Worm (Caenorhabditis elegans) whole organism, young adult: Measurements from ENCODE around the gene cysl-1.

Experiments
- F33H1.4 ChIP-seq: fragments of 200-800 bp; sonication (Bioruptor generic); IDR thresholded peaks from 2 replicates; pipeline ENCODE4 v1.3.6; 2022; ENCODE audit warnings: missing genetic modification reagents, missing genetic modification characterization, missing compliant biosample characterization
- F49E8.2 ChIP-seq: sonication (generic microtip); optimal IDR thresholded peaks from 3 replicates; lab custom pipeline; 2017; ENCODE audit warnings: missing genetic modification characterization, mild to moderate bottlenecking, missing compliant biosample characterization, antibody characterized with exemption, moderate library complexity; ENCODE audit not compliant: insufficient read depth
- F57C9.4 ChIP-seq: sonication (generic microtip); optimal IDR thresholded peaks from 2 replicates; lab custom pipeline; 2017; ENCODE audit warnings: mild to moderate bottlenecking, missing genetic modification characterization, missing compliant biosample characterization
- K12H6.12 ChIP-seq: fragments of 200-800 bp; sonication (Bioruptor generic); optimal IDR thresholded peaks from 2 replicates; lab custom pipeline; 2018; ENCODE audit warnings: mild to moderate bottlenecking, missing genetic modification characterization, missing compliant biosample characterization
- Y53G8AR.9 ChIP-seq: fragments of 200-800 bp; sonication (Bioruptor generic); conservative IDR thresholded peaks from 2 replicates; pipeline ENCODE4 v1.3.6; 2022; ENCODE audit warnings: missing genetic modification reagents, missing genetic modification characterization, missing compliant biosample characterization
- Y67H2A.10 ChIP-seq: fragments of 200-800 bp; sonication (Bioruptor generic); conservative IDR thresholded peaks from 2 replicates; pipeline ENCODE4 v1.3.6; 2022; ENCODE audit warnings: missing genetic modification reagents, missing genetic modification characterization, missing compliant biosample characterization
- aptf-3 ChIP-seq: fragments of 200-800 bp; sonication (Bioruptor generic); IDR thresholded peaks from 2 replicates; pipeline ENCODE4 v1.3.6; 2022; ENCODE audit warnings: missing genetic modification characterization, missing compliant biosample characterization
- athp-1 ChIP-seq: sonication (generic microtip); optimal IDR thresholded peaks from 2 replicates; lab custom pipeline; 2017; ENCODE audit warnings: mild to moderate bottlenecking, missing genetic modification characterization, missing compliant biosample characterization
- attf-3 ChIP-seq: fragments of 200-800 bp; sonication (Bioruptor generic); conservative IDR thresholded peaks from 2 replicates; pipeline ENCODE4 v1.3.6; 2022; ENCODE audit warnings: missing genetic modification reagents, missing genetic modification characterization, missing compliant biosample characterization
- bed-1 ChIP-seq: fragments of 200-800 bp; sonication (Bioruptor generic); IDR thresholded peaks from 2 replicates; pipeline ENCODE4 v1.3.6; 2022; ENCODE audit warnings: missing genetic modification reagents, missing genetic modification characterization, missing compliant biosample characterization
- bed-2 ChIP-seq: fragments of 200-800 bp; sonication (Bioruptor generic); IDR thresholded peaks from 2 replicates; pipeline ENCODE4 v1.3.6; 2022; ENCODE audit warnings: missing genetic modification reagents, missing genetic modification characterization, missing compliant biosample characterization
- ceh-100 ChIP-seq: fragments of 200-800 bp; sonication (Bioruptor generic); IDR thresholded peaks from 2 replicates; pipeline ENCODE4 v1.3.6; 2022; ENCODE audit warnings: missing genetic modification reagents, missing genetic modification characterization, missing compliant biosample characterization
- fkh-3 ChIP-seq: sonication (generic microtip); optimal IDR thresholded peaks from 2 replicates; lab custom pipeline; 2016; ENCODE audit warnings: mild to moderate bottlenecking, missing genetic modification characterization, missing compliant biosample characterization
- gei-17 ChIP-seq: fragments of 200-800 bp; sonication (Bioruptor generic); optimal IDR thresholded peaks from 2 replicates; lab custom pipeline; 2018; ENCODE audit warnings: mild to moderate bottlenecking, missing genetic modification characterization, missing compliant biosample characterization
- hmg-20 ChIP-seq: fragments of 200-800 bp; sonication (Bioruptor generic); IDR thresholded peaks from 2 replicates; pipeline ENCODE4 v1.3.6; 2022; ENCODE audit warnings: missing genetic modification reagents, missing genetic modification characterization, missing compliant biosample characterization
- hsf-1 ChIP-seq: fragments of 200-800 bp; sonication (Bioruptor generic); IDR thresholded peaks from 2 replicates; pipeline ENCODE4 v1.3.6; 2022; ENCODE audit warnings: missing genetic modification reagents, missing genetic modification characterization, missing compliant biosample characterization
- lag-1 ChIP-seq: fragments of 200-800 bp; sonication (Bioruptor generic); IDR thresholded peaks from 2 replicates; pipeline ENCODE4 v1.3.6; 2022; ENCODE audit warnings: missing genetic modification reagents, missing genetic modification characterization, missing compliant biosample characterization
- let-526 ChIP-seq: fragments of 200-800 bp; sonication (Bioruptor generic); IDR thresholded peaks from 2 replicates; pipeline ENCODE4 v1.3.6; 2022; ENCODE audit warnings: missing genetic modification reagents, missing genetic modification characterization, missing compliant biosample characterization
- let-607 ChIP-seq, 2 experiments: fragments of 200-800 bp in 1 of 2; sonication (Bioruptor generic) in 1 of 2; sonication (generic microtip) in 1 of 2; optimal IDR thresholded peaks; 2 replicates each; lab custom pipeline; 2016 to 2018; ENCODE audit warnings: mild to moderate bottlenecking in 2 of 2, missing compliant biosample characterization in 2 of 2, missing genetic modification characterization in 2 of 2, moderate library complexity in 2 of 2, missing genotype in 1 of 2
- lin-26 ChIP-seq: fragments of 200-800 bp; sonication (Bioruptor generic); IDR thresholded peaks from 2 replicates; pipeline ENCODE4 v1.3.6; 2022; ENCODE audit warnings: missing genetic modification reagents, missing genetic modification characterization, missing compliant biosample characterization
- lsy-27 ChIP-seq: sonication (generic microtip); optimal IDR thresholded peaks from 2 replicates; lab custom pipeline; 2017; ENCODE audit warnings: missing genetic modification characterization, mild to moderate bottlenecking, missing compliant biosample characterization, antibody characterized with exemption, missing genotype, borderline replicate concordance; ENCODE audit not compliant: insufficient read depth
- nhr-120 ChIP-seq: fragments of 200-800 bp; sonication (Bioruptor generic); IDR thresholded peaks from 2 replicates; pipeline ENCODE4 v1.3.6; 2022; ENCODE audit warnings: missing genetic modification characterization, missing compliant biosample characterization
- nhr-179 ChIP-seq: sonication (generic microtip); optimal IDR thresholded peaks from 2 replicates; lab custom pipeline; 2016; ENCODE audit warnings: mild to moderate bottlenecking, missing genetic modification characterization, missing compliant biosample characterization
- nhr-27 ChIP-seq: fragments of 200-800 bp; sonication (Bioruptor generic); optimal IDR thresholded peaks from 2 replicates; lab custom pipeline; 2018; ENCODE audit warnings: mild to moderate bottlenecking, missing genetic modification characterization, moderate library complexity, missing compliant biosample characterization
- rcor-1 ChIP-seq: fragments of 200-800 bp; sonication (Bioruptor generic); IDR thresholded peaks from 2 replicates; pipeline ENCODE4 v1.3.6; 2022; ENCODE audit warnings: missing genetic modification reagents, missing genetic modification characterization, missing compliant biosample characterization
- snpc-4 ChIP-seq, 5 experiments: fragments of 150-350 bp in 1 of 5; sonication (generic microtip) in 4 of 5; optimal IDR thresholded peaks; 2 replicates each; lab custom pipeline; 2014 to 2018; ENCODE audit warnings: missing genetic modification characterization in 5 of 5, missing biosample characterization in 3 of 5, antibody characterized with exemption in 2 of 5, mild to moderate bottlenecking in 2 of 5, missing compliant biosample characterization in 2 of 5, missing genotype in 2 of 5, moderate library complexity in 2 of 5, missing genetic modification reagents in 1 of 5
- sptf-2 ChIP-seq: fragments of 200-800 bp; sonication (Bioruptor generic); optimal IDR thresholded peaks from 2 replicates; lab custom pipeline; 2018; ENCODE audit warnings: mild to moderate bottlenecking, missing genetic modification characterization, missing compliant biosample characterization

Gene cysl-1

ce11 chrX:9918997-9919396, 35.3 kb downstream of the cysl-1 start, which contains the start of gene folr-1:
folr-1 (plus strand) TSS chrX:9919297.
- no peak for TF ChIP-seq aptf-3 (GFP tag; lab: Robert Waterston, UW)
- TF ChIP-seq Y67H2A.10 (GFP tag; lab: Robert Waterston, UW), result no peak
- no peak for TF ChIP-seq hmg-20 (GFP tag; lab: Robert Waterston, UW)
- TF ChIP-seq lag-1 (GFP tag; lab: Robert Waterston, UW), result no peak
- no peak for TF ChIP-seq lsy-27 (tag; lab: Kevin White, UChicago)
- TF ChIP-seq nhr-120 (GFP tag; lab: Robert Waterston, UW), result no peak
- TF ChIP-seq let-526 (GFP tag; lab: Robert Waterston, UW), result no peak
- TF ChIP-seq lin-26 (GFP tag; lab: Robert Waterston, UW), result no peak
- no peak for TF ChIP-seq fkh-3

DNA sequence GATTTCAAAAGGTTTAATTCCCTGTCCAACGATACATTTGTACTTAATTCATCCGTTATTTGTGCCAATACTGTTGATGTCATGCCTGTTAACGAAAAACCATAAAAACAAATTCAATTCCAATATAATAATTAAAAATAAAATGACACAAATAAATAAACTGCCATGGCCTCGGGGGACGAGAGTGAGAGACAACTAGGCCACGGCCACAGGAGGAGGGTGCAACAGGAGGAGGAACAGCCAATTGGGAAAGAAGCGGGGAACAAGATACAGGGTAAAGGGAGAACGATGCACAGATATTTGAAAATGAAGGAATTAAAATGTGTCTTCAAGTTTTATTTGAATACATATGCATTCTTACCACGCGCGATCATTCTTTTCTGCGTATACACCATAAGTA, 37.0 kb downstream of the cysl-1 start, which contains the start of gene F21G4.6:
TSS of gene F21G4.6 (minus strand) at position 87 of the 400 bp plus-strand sequence.
- TF ChIP-seq F57C9.4 (tag; lab: Kevin White, UChicago) (no peak), let-607 (tag; optimal IDR thresholded peaks at IDR 0.05; lab: Kevin White, UChicago) (peak in 1 of 2 experiments; percentile 4)

ce11 chrX:9905840-9906239, 48.5 kb downstream of the cysl-1 start, which contains the start of gene F21G4.5:
F21G4.5 (plus strand) TSS chrX:9906140.
- TF ChIP-seq F33H1.4 (GFP tag; lab: Robert Waterston, UW) (no peak), Y53G8AR.9 (GFP tag; lab: Robert Waterston, UW) (no peak), ceh-100 (no peak), attf-3 (GFP tag; lab: Robert Waterston, UW) (no peak), hsf-1 (GFP tag; lab: Robert Waterston, UW) (no peak), let-526 (GFP tag; lab: Robert Waterston, UW) (no peak), athp-1 (tag; lab: Kevin White, UChicago) (no peak), aptf-3 (GFP tag; lab: Robert Waterston, UW) (no peak), nhr-179 (tag; lab: Kevin White, UChicago) (no peak), F49E8.2 (no peak), bed-1 (no peak), rcor-1 (GFP tag; lab: Robert Waterston, UW) (no peak), bed-2 (GFP tag; lab: Robert Waterston, UW) (no peak), sptf-2 (GFP tag; lab: Kevin White, UChicago) (no peak), snpc-4 (GFP tag; optimal IDR thresholded peaks at IDR 0.05; lab: Kevin White, UChicago) (no peak), snpc-4 (tag; optimal IDR thresholded peaks at IDR 0.05; lab: Kevin White, UChicago) (no peak), K12H6.12 (tag; lab: Kevin White, UChicago) (no peak), nhr-27 (tag; lab: Kevin White, UChicago) (no peak), gei-17 (GFP tag; lab: Kevin White, UChicago) (no peak)
